Worm (Caenorhabditis elegans) whole organism, L4 larva: ENCODE results near the gene fpn-1.2.

Experiments used
- Y48G9A.11 ChIP-seq: fragments of 200-800 bp; sonication (Bioruptor generic); IDR thresholded peaks from 2 replicates; pipeline ENCODE4 v1.3.6; 2022; ENCODE audit warnings: missing genetic modification reagents, missing genetic modification characterization, missing compliant biosample characterization
- fkh-10 ChIP-seq: fragments of 150-350 bp; optimal IDR thresholded peaks from 2 replicates; lab custom pipeline; 2014; ENCODE audit warnings: missing biosample characterization, missing genetic modification reagents, missing genetic modification characterization
- mxl-3 ChIP-seq: fragments of 200-800 bp; sonication (Bioruptor generic); optimal IDR thresholded peaks from 2 replicates; lab custom pipeline; 2018; ENCODE audit warnings: mild to moderate bottlenecking, missing genetic modification characterization, missing compliant biosample characterization
- nhr-11 ChIP-seq: fragments of 150-350 bp; optimal IDR thresholded peaks from 2 replicates; lab custom pipeline; 2014; ENCODE audit warnings: missing biosample characterization, missing genetic modification characterization
- nhr-25 ChIP-seq: sonication (generic microtip); optimal IDR thresholded peaks from 2 replicates; lab custom pipeline; 2017; ENCODE audit warnings: missing genetic modification characterization, mild to moderate bottlenecking, missing compliant biosample characterization, antibody characterized with exemption, moderate library complexity, borderline replicate concordance; ENCODE audit not compliant: insufficient read depth
- php-3 ChIP-seq: fragments of 200-800 bp; sonication (Bioruptor generic); IDR thresholded peaks from 2 replicates; pipeline ENCODE4 v1.3.6; 2022; ENCODE audit warnings: missing genetic modification reagents, missing genetic modification characterization, missing compliant biosample characterization
- unc-62 ChIP-seq, 3 experiments: fragments of 150-350 bp in 1 of 3; sonication (generic microtip); optimal IDR thresholded peaks in 2 of 3; peaks in 1 of 3; 1 replicate in 1 of 3; 2 replicates in 2 of 3; lab custom pipeline; 2014 to 2017; ENCODE audit warnings: missing biosample characterization in 3 of 3, missing genetic modification characterization in 3 of 3, missing genetic modification reagents in 3 of 3, missing genotype in 1 of 3

ce11 chrV:1491510-1491909 is 27.0 kb upstream of the fpn-1.2 start, which contains the start of gene C38C3.6:
- TF ChIP-seq nhr-25 (tag; lab: Kevin White, UChicago) (no peak), unc-62 (GFP tag; optimal IDR thresholded peaks at IDR 0.05 in 1 of 2; lab: Kevin White, UChicago) (no peak), unc-62 (tag; optimal IDR thresholded peaks at IDR 0.05; lab: Kevin White, UChicago) (no peak), php-3 (GFP tag; lab: Robert Waterston, UW) (no peak), Y48G9A.11 (GFP tag; lab: Robert Waterston, UW) (no peak), nhr-11 (tag; lab: Kevin White, UChicago) (no peak), fkh-10 (GFP tag; lab: Kevin White, UChicago) (no peak), mxl-3 (GFP tag; lab: Kevin White, UChicago) (no peak)
